Fruit fly (Drosophila melanogaster) whole organism, pupa: Measurements from ENCODE around the gene Unr.

Experiments
- CG10348 ChIP-seq: fragments of 200-800 bp; sonication (Bioruptor generic); IDR thresholded peaks from 2 replicates; pipeline ENCODE4 v1.3.6; 2022; ENCODE audit warnings: missing biosample characterization, missing genetic modification characterization
- CG12605 ChIP-seq: fragments of 200-800 bp; sonication (Bioruptor generic); IDR thresholded peaks from 2 replicates; pipeline ENCODE4 v1.3.6; 2022; ENCODE audit warnings: missing biosample characterization, missing genetic modification characterization
- CG13204 ChIP-seq: fragments of 200-800 bp; sonication (Bioruptor generic); optimal IDR thresholded peaks from 2 replicates; lab custom pipeline; 2018; ENCODE audit warnings: missing biosample characterization, mild to moderate bottlenecking, missing genetic modification characterization, moderate library complexity
- CG14655 ChIP-seq: fragments of 200-800 bp; sonication (Bioruptor generic); optimal IDR thresholded peaks from 3 replicates; lab custom pipeline; 2017; ENCODE audit warnings: mild to moderate bottlenecking, missing biosample characterization, missing genetic modification reagents, missing genetic modification characterization
- CG15710 ChIP-seq: fragments of 200-800 bp; sonication (Bioruptor generic); optimal IDR thresholded peaks from 2 replicates; lab custom pipeline; 2018; ENCODE audit warnings: missing biosample characterization, mild to moderate bottlenecking, missing genetic modification characterization, moderate library complexity
- CG17806 ChIP-seq: fragments of 200-800 bp; sonication (Bioruptor generic); optimal IDR thresholded peaks from 2 replicates; lab custom pipeline; 2018; ENCODE audit warnings: missing biosample characterization, mild to moderate bottlenecking, missing genetic modification characterization, moderate library complexity
- CG32121 ChIP-seq: fragments of 200-800 bp; sonication (Bioruptor generic); IDR thresholded peaks from 2 replicates; pipeline ENCODE4 v1.3.6; 2022; ENCODE audit warnings: missing biosample characterization, missing genetic modification characterization
- CG34367 ChIP-seq: fragments of 200-800 bp; sonication (Bioruptor generic); optimal IDR thresholded peaks from 2 replicates; lab custom pipeline; 2018; ENCODE audit warnings: missing biosample characterization, mild to moderate bottlenecking, missing genetic modification characterization
- CG4496 ChIP-seq: fragments of 200-800 bp; sonication (Bioruptor generic); IDR thresholded peaks from 3 replicates; pipeline ENCODE4 v1.3.6; 2022; ENCODE audit warnings: missing biosample characterization, missing genetic modification characterization
- CG8159 ChIP-seq: fragments of 200-800 bp; sonication (Bioruptor generic); optimal IDR thresholded peaks from 3 replicates; lab custom pipeline; 2018; ENCODE audit warnings: missing biosample characterization, mild to moderate bottlenecking, missing genetic modification characterization, moderate library complexity
- CG8301 ChIP-seq: fragments of 200-800 bp; sonication (Bioruptor generic); optimal IDR thresholded peaks from 2 replicates; lab custom pipeline; 2018; ENCODE audit warnings: missing biosample characterization, mild to moderate bottlenecking, missing genetic modification characterization
- CG9948 ChIP-seq: fragments of 200-800 bp; sonication (Bioruptor generic); optimal IDR thresholded peaks from 2 replicates; lab custom pipeline; 2018; ENCODE audit warnings: missing biosample characterization, mild to moderate bottlenecking, missing genetic modification characterization, moderate library complexity
- D1 ChIP-seq: fragments of 200-800 bp; sonication (Bioruptor generic); optimal IDR thresholded peaks from 2 replicates; lab custom pipeline; 2018; ENCODE audit warnings: missing biosample characterization, mild to moderate bottlenecking, missing genetic modification characterization, moderate library complexity
- EcR ChIP-seq: fragments of 200-800 bp; sonication (Bioruptor generic); optimal IDR thresholded peaks from 3 replicates; lab custom pipeline; 2019; ENCODE audit warnings: missing biosample characterization, missing genetic modification characterization, mild to moderate bottlenecking, moderate library complexity, missing genetic modification reagents
- Ets98B ChIP-seq: fragments of 200-800 bp; sonication (Bioruptor generic); IDR thresholded peaks from 2 replicates; pipeline ENCODE4 v1.3.6; 2022; ENCODE audit warnings: missing biosample characterization, missing genetic modification characterization
- Pif1A ChIP-seq: fragments of 200-800 bp; sonication (Bioruptor generic); optimal IDR thresholded peaks from 3 replicates; lab custom pipeline; 2016; ENCODE audit warnings: missing biosample characterization, missing genetic modification characterization
- Pif1B ChIP-seq: fragments of 200-800 bp; sonication (Bioruptor generic); optimal IDR thresholded peaks from 3 replicates; lab custom pipeline; 2016; ENCODE audit warnings: missing biosample characterization, missing genetic modification characterization
- Snoo ChIP-seq: fragments of 200-800 bp; sonication (Bioruptor generic); optimal IDR thresholded peaks from 3 replicates; lab custom pipeline; 2017; ENCODE audit warnings: missing biosample characterization, mild to moderate bottlenecking, missing genetic modification characterization, inconsistent platforms
- fd96Ca ChIP-seq: fragments of 200-800 bp; sonication (Bioruptor generic); IDR thresholded peaks from 3 replicates; pipeline ENCODE4 v1.3.6; 2022; ENCODE audit warnings: missing biosample characterization, missing genetic modification characterization
- gl ChIP-seq: fragments of 200-800 bp; sonication (Bioruptor generic); optimal IDR thresholded peaks from 2 replicates; lab custom pipeline; 2018; ENCODE audit warnings: missing biosample characterization, mild to moderate bottlenecking, missing genetic modification characterization
- rn ChIP-seq: fragments of 200-800 bp; sonication (Bioruptor generic); IDR thresholded peaks from 2 replicates; pipeline ENCODE4 v1.3.6; 2022; ENCODE audit warnings: missing biosample characterization, missing genetic modification characterization

Gene Unr

dm6 chr3L:8441745-8442575 is at the start of gene Unr:
TSS of gene Unr (minus strand) at chr3L:8442381.
- TF ChIP-seq CG12605 (peak; percentile 85), Pif1B (GFP tag; lab: Kevin White, UChicago) (peak; percentile 81), CG34367 (tag; lab: Kevin White, UChicago) (peak; percentile 58), CG10348 (GFP tag; lab: Robert Waterston, UW) (no peak), CG4496 (GFP tag; lab: Robert Waterston, UW) (peak; percentile 86), CG17806 (tag; lab: Kevin White, UChicago) (peak; percentile 61), CG15710 (tag; lab: Kevin White, UChicago) (peak; percentile 51), CG8301 (tag; lab: Kevin White, UChicago) (peak; percentile 45), fd96Ca (no peak; the same call in 2 of the 3 replicates), gl (peak; percentile 6), D1 (tag; lab: Kevin White, UChicago) (peak; percentile 62), Ets98B (GFP tag; lab: Robert Waterston, UW) (peak; percentile 76), CG8159 (tag; lab: Kevin White, UChicago) (peak; percentile 58), Snoo (peak; percentile 74), rn (GFP tag; lab: Robert Waterston, UW) (peak; percentile 63), CG14655 (GFP tag; lab: Kevin White, UChicago) (peak; percentile 66), CG13204 (GFP tag; lab: Kevin White, UChicago) (peak; percentile 15), CG9948 (tag; lab: Kevin White, UChicago) (peak; percentile 38), Pif1A (GFP tag; lab: Kevin White, UChicago) (peak; percentile 85), CG32121 (GFP tag; lab: Robert Waterston, UW) (peak; percentile 71), EcR (GFP tag; lab: Kevin White, UChicago) (no peak)

- TF ChIP-seq Pif1A (GFP tag; lab: Kevin White, UChicago) (no peak), CG10348 (GFP tag; lab: Robert Waterston, UW) (no peak), fd96Ca (no peak), CG14655 (GFP tag; lab: Kevin White, UChicago) (no peak), CG4496 (GFP tag; lab: Robert Waterston, UW) (no peak), rn (GFP tag; lab: Robert Waterston, UW) (no peak), CG15710 (tag; lab: Kevin White, UChicago) (no peak), CG13204 (GFP tag; lab: Kevin White, UChicago) (no peak), gl (no peak), CG17806 (tag; lab: Kevin White, UChicago) (no peak), EcR (GFP tag; lab: Kevin White, UChicago) (no peak), CG34367 (tag; lab: Kevin White, UChicago) (no peak), D1 (tag; lab: Kevin White, UChicago) (no peak), CG12605 (no peak), CG8159 (tag; lab: Kevin White, UChicago) (no peak), CG9948 (tag; lab: Kevin White, UChicago) (no peak), Pif1B (GFP tag; lab: Kevin White, UChicago) (no peak), CG8301 (tag; lab: Kevin White, UChicago) (no peak), Ets98B (GFP tag; lab: Robert Waterston, UW) (no peak)
Measured at dm6 chr3L:8480944-8481343, 38.8 kb upstream of the Unr start.

dm6 chr3L:8461229-8462004 is 19.2 kb upstream of the Unr start:
- no peak for TF ChIP-seq CG14655 (GFP tag; lab: Kevin White, UChicago)
- TF ChIP-seq EcR (GFP tag; lab: Kevin White, UChicago) = no peak
- TF ChIP-seq CG13204 (GFP tag; lab: Kevin White, UChicago) = no peak
- peak; percentile 67 for TF ChIP-seq CG8159 (tag; lab: Kevin White, UChicago)
- TF ChIP-seq fd96Ca = no peak
- no peak for TF ChIP-seq CG10348 (GFP tag; lab: Robert Waterston, UW)
- peak; percentile 35 for TF ChIP-seq CG17806 (tag; lab: Kevin White, UChicago)
- TF ChIP-seq CG32121 (GFP tag; lab: Robert Waterston, UW) = no peak
- no peak for TF ChIP-seq CG8301 (tag; lab: Kevin White, UChicago)
- peak; percentile 53 for TF ChIP-seq Pif1B (GFP tag; lab: Kevin White, UChicago)
- no peak for TF ChIP-seq D1 (tag; lab: Kevin White, UChicago)
- TF ChIP-seq CG9948 (tag; lab: Kevin White, UChicago) = peak; percentile 45
- peak; percentile 6 for TF ChIP-seq CG34367 (tag; lab: Kevin White, UChicago)
- no peak for TF ChIP-seq CG12605
- no peak for TF ChIP-seq gl
- TF ChIP-seq rn (GFP tag; lab: Robert Waterston, UW) = no peak
- no peak for TF ChIP-seq Pif1A (GFP tag; lab: Kevin White, UChicago)
- peak; percentile 47 for TF ChIP-seq CG15710 (tag; lab: Kevin White, UChicago)
- no peak for TF ChIP-seq CG4496 (GFP tag; lab: Robert Waterston, UW)
- TF ChIP-seq Ets98B (GFP tag; lab: Robert Waterston, UW) = no peak
- TF ChIP-seq Snoo = no peak
- TF ChIP-seq, all 21 proteins: peak for 6
